Fruit fly (Drosophila melanogaster) whole organism, embryonic: ENCODE results near the gene Pcyt1.

Source experiments
- CG11695 ChIP-seq: fragments of 200-800 bp; sonication (Bioruptor generic); IDR thresholded peaks from 3 replicates; pipeline ENCODE4 v1.3.6; 2022; ENCODE audit warnings: missing biosample characterization, missing genetic modification characterization
- CG12104 ChIP-seq: fragments of 200-800 bp; sonication (Bioruptor generic); optimal IDR thresholded peaks from 3 replicates; lab custom pipeline; 2016; ENCODE audit warnings: missing biosample characterization, missing genetic modification characterization
- CG12219 ChIP-seq: fragments of 200-800 bp; sonication (Bioruptor generic); optimal IDR thresholded peaks from 3 replicates; lab custom pipeline; 2018; ENCODE audit warnings: missing biosample characterization, mild to moderate bottlenecking, missing genetic modification characterization
- CG13287 ChIP-seq: fragments of 200-800 bp; sonication (Bioruptor generic); IDR thresholded peaks from 2 replicates; pipeline ENCODE4 v1.3.6; 2022; ENCODE audit warnings: missing biosample characterization, missing genetic modification characterization; ENCODE audit not compliant: partially characterized antibody
- CG14050 ChIP-seq: fragments of 200-800 bp; sonication (Bioruptor generic); IDR thresholded peaks from 3 replicates; pipeline ENCODE4 v1.3.6; 2022; ENCODE audit warnings: missing biosample characterization, missing genetic modification characterization
- CG15696 ChIP-seq: fragments of 200-800 bp; sonication (Bioruptor generic); optimal IDR thresholded peaks from 2 replicates; lab custom pipeline; 2019; ENCODE audit warnings: missing biosample characterization, mild to moderate bottlenecking, missing genetic modification characterization, moderate library complexity
- CG16779 ChIP-seq: fragments of 200-800 bp; sonication (Bioruptor generic); IDR thresholded peaks from 2 replicates; pipeline ENCODE4 v1.3.6; 2022; ENCODE audit warnings: missing biosample characterization, missing genetic modification characterization
- CG16813 ChIP-seq: fragments of 200-800 bp; sonication (Bioruptor generic); IDR thresholded peaks from 3 replicates; pipeline ENCODE4 v1.3.6; 2022; ENCODE audit warnings: missing biosample characterization, missing genetic modification characterization; ENCODE audit not compliant: partially characterized antibody
- CG17612 ChIP-seq: fragments of 200-800 bp; sonication (Bioruptor generic); IDR thresholded peaks from 2 replicates; pipeline ENCODE4 v1.3.6; 2022; ENCODE audit warnings: missing biosample characterization, missing genetic modification characterization
- CG2712 ChIP-seq: fragments of 200-800 bp; optimal IDR thresholded peaks from 3 replicates; lab custom pipeline; 2019; ENCODE audit warnings: missing biosample characterization, mild to moderate bottlenecking, missing genetic modification characterization, moderate library complexity
- CG2875 ChIP-seq: fragments of 200-800 bp; sonication (Bioruptor generic); optimal IDR thresholded peaks from 2 replicates; lab custom pipeline; 2017; ENCODE audit warnings: missing biosample characterization, mild to moderate bottlenecking, missing genetic modification characterization, missing genetic modification reagents
- CG30403 ChIP-seq: fragments of 200-800 bp; sonication (Bioruptor generic); optimal IDR thresholded peaks from 3 replicates; lab custom pipeline; 2016; ENCODE audit warnings: missing biosample characterization, missing genetic modification characterization
- CG31441 ChIP-seq: fragments of 200-800 bp; sonication (Bioruptor generic); IDR thresholded peaks from 2 replicates; pipeline ENCODE4 v1.3.6; 2022; ENCODE audit warnings: missing biosample characterization, missing genetic modification characterization
- CG3281 ChIP-seq: fragments of 200-800 bp; sonication (Bioruptor generic); optimal IDR thresholded peaks from 3 replicates; lab custom pipeline; 2017; ENCODE audit warnings: missing biosample characterization, mild to moderate bottlenecking, missing genetic modification characterization
- CG33213 ChIP-seq: fragments of 200-800 bp; sonication (Bioruptor generic); optimal IDR thresholded peaks from 3 replicates; lab custom pipeline; 2016; ENCODE audit warnings: missing biosample characterization, missing genetic modification characterization
- CG4617 ChIP-seq: fragments of 200-800 bp; sonication (Bioruptor generic); optimal IDR thresholded peaks from 3 replicates; lab custom pipeline; 2016; ENCODE audit warnings: missing biosample characterization, missing genetic modification characterization, borderline replicate concordance
- CG4707 ChIP-seq: fragments of 200-800 bp; sonication (Bioruptor generic); optimal IDR thresholded peaks from 2 replicates; lab custom pipeline; 2018; ENCODE audit warnings: missing biosample characterization, mild to moderate bottlenecking, missing genetic modification characterization, moderate library complexity
- CG6254 ChIP-seq: fragments of 200-800 bp; sonication (Bioruptor generic); optimal IDR thresholded peaks from 3 replicates; lab custom pipeline; 2017; ENCODE audit warnings: mild to moderate bottlenecking, missing biosample characterization, missing genetic modification reagents, missing genetic modification characterization
- CG6854 ChIP-seq: fragments of 200-800 bp; sonication (Bioruptor generic); optimal IDR thresholded peaks from 3 replicates; lab custom pipeline; 2017; ENCODE audit warnings: missing biosample characterization, mild to moderate bottlenecking, missing genetic modification characterization
- CG7786 ChIP-seq: fragments of 200-800 bp; sonication (Bioruptor generic); optimal IDR thresholded peaks from 2 replicates; lab custom pipeline; 2016; ENCODE audit warnings: missing biosample characterization, missing genetic modification characterization
- Fer3 ChIP-seq: fragments of 200-800 bp; sonication (Bioruptor generic); optimal IDR thresholded peaks from 2 replicates; lab custom pipeline; 2018; ENCODE audit warnings: missing biosample characterization, mild to moderate bottlenecking, missing genetic modification characterization, moderate library complexity
- NC2β ChIP-seq: fragments of 200-800 bp; sonication (Bioruptor generic); optimal IDR thresholded peaks from 2 replicates; lab custom pipeline; 2016; ENCODE audit warnings: missing biosample characterization, missing genetic modification characterization
- PHDP ChIP-seq: fragments of 200-800 bp; sonication (Bioruptor generic); optimal IDR thresholded peaks from 3 replicates; lab custom pipeline; 2018; ENCODE audit warnings: missing biosample characterization, mild to moderate bottlenecking, missing genetic modification characterization, moderate library complexity
- Scr ChIP-seq: fragments of 200-800 bp; sonication (Bioruptor generic); IDR thresholded peaks from 2 replicates; pipeline ENCODE4 v1.3.6; 2022; ENCODE audit warnings: missing biosample characterization, missing genetic modification characterization; ENCODE audit not compliant: partially characterized antibody
- Taf1 ChIP-seq: fragments of 200-800 bp; sonication (Bioruptor generic); IDR thresholded peaks from 2 replicates; pipeline ENCODE4 v1.3.6; 2022; ENCODE audit warnings: missing biosample characterization, missing genetic modification characterization
- Trl ChIP-seq, 3 experiments: fragments of >200 bp in 2 of 3; fragments of 200-800 bp in 1 of 3; sonication (Bioruptor generic) in 1 of 3; optimal IDR thresholded peaks; 2 replicates in 1 of 3; 3 replicates in 2 of 3; lab custom pipeline; 2016 to 2017; ENCODE audit warnings: missing biosample characterization in 1 of 3, missing genetic modification characterization in 1 of 3
- al ChIP-seq: fragments of 200-800 bp; sonication (Bioruptor generic); IDR thresholded peaks from 2 replicates; pipeline ENCODE4 v1.3.6; 2022; ENCODE audit warnings: missing biosample characterization, missing genetic modification characterization
- ase ChIP-seq: fragments of 200-800 bp; sonication (Bioruptor generic); IDR thresholded peaks from 3 replicates; pipeline ENCODE4 v1.3.6; 2022; ENCODE audit warnings: missing biosample characterization, missing genetic modification characterization
- ato ChIP-seq: fragments of 200-800 bp; sonication (Bioruptor generic); IDR thresholded peaks from 2 replicates; pipeline ENCODE4 v1.3.6; 2022; ENCODE audit warnings: missing biosample characterization, missing genetic modification characterization; ENCODE audit not compliant: partially characterized antibody
- cg ChIP-seq: fragments of 200-800 bp; sonication (Bioruptor generic); optimal IDR thresholded peaks from 3 replicates; lab custom pipeline; 2019; ENCODE audit warnings: missing biosample characterization, mild to moderate bottlenecking, missing genetic modification characterization, moderate library complexity
- dati ChIP-seq: fragments of 200-800 bp; sonication (Bioruptor generic); IDR thresholded peaks from 2 replicates; pipeline ENCODE4 v1.3.6; 2022; ENCODE audit warnings: missing biosample characterization, missing genetic modification characterization
- dimm ChIP-seq: fragments of 200-800 bp; sonication (Bioruptor generic); IDR thresholded peaks from 2 replicates; pipeline ENCODE4 v1.3.6; 2022; ENCODE audit warnings: missing biosample characterization, missing genetic modification characterization
- eyg ChIP-seq: fragments of 200-800 bp; sonication (Bioruptor generic); optimal IDR thresholded peaks from 3 replicates; lab custom pipeline; 2016; ENCODE audit warnings: missing biosample characterization, missing genetic modification characterization
- fd96Cb ChIP-seq: fragments of 200-800 bp; sonication (Bioruptor generic); optimal IDR thresholded peaks from 2 replicates; lab custom pipeline; 2018; ENCODE audit warnings: missing biosample characterization, mild to moderate bottlenecking, missing genetic modification characterization, moderate library complexity
- fru ChIP-seq: fragments of >200 bp; optimal IDR thresholded peaks from 2 replicates; lab custom pipeline; 2017
- ken ChIP-seq: fragments of 200-800 bp; sonication (Bioruptor generic); IDR thresholded peaks from 3 replicates; pipeline ENCODE4 v1.3.6; 2022; ENCODE audit warnings: missing biosample characterization, missing genetic modification characterization
- klu ChIP-seq: fragments of 200-800 bp; sonication (Bioruptor generic); IDR thresholded peaks from 2 replicates; pipeline ENCODE4 v1.3.6; 2022; ENCODE audit warnings: missing biosample characterization, missing genetic modification characterization
- nau ChIP-seq: fragments of 200-800 bp; sonication (Bioruptor generic); optimal IDR thresholded peaks from 3 replicates; lab custom pipeline; 2017; ENCODE audit warnings: missing biosample characterization, mild to moderate bottlenecking, missing genetic modification characterization, missing genetic modification reagents
- odd ChIP-seq: fragments of 200-800 bp; sonication (Bioruptor generic); optimal IDR thresholded peaks from 2 replicates; lab custom pipeline; 2017; ENCODE audit warnings: missing biosample characterization, mild to moderate bottlenecking, missing genetic modification characterization
- ranshi ChIP-seq: fragments of 200-800 bp; sonication (Bioruptor generic); IDR thresholded peaks from 2 replicates; pipeline ENCODE4 v1.3.6; 2022; ENCODE audit warnings: missing biosample characterization, missing genetic modification characterization
- salm ChIP-seq: fragments of 200-800 bp; sonication (Bioruptor generic); optimal IDR thresholded peaks from 2 replicates; lab custom pipeline; 2018; ENCODE audit warnings: missing biosample characterization, mild to moderate bottlenecking, missing genetic modification characterization
- scrt ChIP-seq: fragments of 200-800 bp; sonication (Bioruptor generic); optimal IDR thresholded peaks from 2 replicates; lab custom pipeline; 2018; ENCODE audit warnings: missing biosample characterization, mild to moderate bottlenecking, missing genetic modification characterization, moderate library complexity
- sens ChIP-seq: fragments of 200-800 bp; sonication (Bioruptor generic); peaks from one replicate; lab custom pipeline; 2016; ENCODE audit warnings: missing biosample characterization, missing genetic modification characterization
- seq ChIP-seq: fragments of 200-800 bp; sonication (Bioruptor generic); IDR thresholded peaks from 2 replicates; pipeline ENCODE4 v1.3.6; 2022; ENCODE audit warnings: missing biosample characterization, missing genetic modification characterization
- sisA ChIP-seq: fragments of 200-800 bp; sonication (Bioruptor generic); IDR thresholded peaks from 2 replicates; pipeline ENCODE4 v1.3.6; 2022; ENCODE audit warnings: missing biosample characterization, missing genetic modification characterization
- slbo ChIP-seq: fragments of 200-800 bp; sonication (Bioruptor generic); IDR thresholded peaks from 2 replicates; pipeline ENCODE4 v1.3.6; 2022; ENCODE audit warnings: missing biosample characterization, missing genetic modification characterization
- tap ChIP-seq: fragments of 200-800 bp; optimal IDR thresholded peaks from 3 replicates; lab custom pipeline; 2019; ENCODE audit warnings: missing biosample characterization, mild to moderate bottlenecking, missing genetic modification characterization, moderate library complexity
- trem ChIP-seq: fragments of 200-800 bp; optimal IDR thresholded peaks from 3 replicates; lab custom pipeline; 2019; ENCODE audit warnings: missing biosample characterization, mild to moderate bottlenecking, missing genetic modification characterization, moderate library complexity

The Pcyt1 gene

DNA sequence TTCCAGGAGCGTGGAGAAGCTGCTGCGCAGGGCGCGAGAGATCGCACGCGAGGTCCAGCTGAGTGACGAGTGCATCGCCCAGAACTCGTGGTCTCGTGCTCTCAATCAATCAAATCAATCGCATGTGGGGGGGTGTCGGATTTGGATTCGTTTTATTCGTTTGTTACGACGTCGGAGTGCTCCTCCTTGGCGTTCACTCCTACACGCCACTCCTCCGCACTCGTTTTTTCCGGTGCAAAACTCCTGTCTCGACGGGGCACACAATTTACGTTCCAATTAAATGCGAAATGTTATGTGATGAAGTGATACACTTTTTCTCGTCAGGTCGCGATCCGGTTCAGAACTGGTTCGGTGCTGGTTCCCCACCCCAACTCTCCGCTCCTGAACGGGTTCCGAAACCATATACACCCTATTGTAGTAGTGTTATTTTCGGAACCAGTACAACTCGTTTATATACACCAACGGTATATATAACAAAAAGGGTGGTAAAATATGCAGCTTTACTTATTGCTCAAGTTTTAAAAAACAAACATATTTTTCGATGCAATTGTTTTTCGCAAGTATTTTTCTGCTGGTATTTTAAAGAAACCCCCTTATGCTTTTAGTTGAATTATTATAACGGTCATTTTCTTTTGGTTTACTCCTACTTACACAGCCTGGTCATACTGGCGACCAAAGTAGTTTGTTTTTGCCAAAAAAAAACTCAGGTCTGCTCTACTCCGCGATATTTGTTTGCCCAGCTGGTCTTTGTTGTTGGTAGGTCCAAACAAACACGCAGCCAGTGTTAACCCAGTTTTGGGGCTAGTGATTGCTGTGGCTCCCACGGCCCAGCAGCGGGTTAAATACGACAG is 9.2 kb upstream of the Pcyt1 start, which contains the start of the genes CG12091 and pns (continued):
- peak; percentile 83 for TF ChIP-seq slbo (GFP tag; lab: Robert Waterston, UW)
- TF ChIP-seq CG4707 (GFP tag; lab: Kevin White, UChicago) = peak; percentile 38
- TF ChIP-seq PHDP = peak; percentile 70
- TF ChIP-seq CG11695 (GFP tag; lab: Robert Waterston, UW) = peak; percentile 65; the same call in 2 of the 3 replicates
- peak; percentile 31 for TF ChIP-seq CG12104 (GFP tag; lab: Kevin White, UChicago)
- TF ChIP-seq Taf1 (GFP tag; lab: Robert Waterston, UW) = 0 out of 2 replicates have a peak, but pooled peaks have one; percentile 30
- TF ChIP-seq trem (tag; lab: Kevin White, UChicago) = peak; percentile 87
- no peak for TF ChIP-seq CG16779 (GFP tag; lab: Robert Waterston, UW)
- peak; percentile 49 for TF ChIP-seq eyg (GFP tag; lab: Kevin White, UChicago)
- no peak; the same call in none of the 2 replicates for TF ChIP-seq CG13287 (GFP tag; lab: Robert Waterston, UW)
- TF ChIP-seq dati (GFP tag; lab: Robert Waterston, UW) = peak; percentile 22; the same call in 1 of the 2 replicates
- peak; percentile 100 for TF ChIP-seq CG6254 (GFP tag; lab: Kevin White, UChicago)
- peak; percentile 57 for TF ChIP-seq Scr
- TF ChIP-seq CG15696 (tag; lab: Kevin White, UChicago) = peak; percentile 73
- peak; percentile 97 for TF ChIP-seq sens (GFP tag; lab: Kevin White, UChicago)
- TF ChIP-seq Fer3 (tag; lab: Kevin White, UChicago) = peak; percentile 56
- TF ChIP-seq CG14050 (GFP tag; lab: Robert Waterston, UW) = peak; percentile 66
- TF ChIP-seq ato (GFP tag; lab: Robert Waterston, UW) = no peak
- TF ChIP-seq ranshi (GFP tag; lab: Robert Waterston, UW) = peak; percentile 38; the same call in 1 of the 2 replicates
- peak; percentile 56 for TF ChIP-seq scrt (GFP tag; lab: Kevin White, UChicago)
- TF ChIP-seq CG33213 (GFP tag; lab: Kevin White, UChicago) = peak; percentile 69
- TF ChIP-seq CG16813 (GFP tag; lab: Robert Waterston, UW) = 0 out of 3 replicates have a peak, but pooled peaks have one; percentile 6
- peak; percentile 27 for TF ChIP-seq salm
- TF ChIP-seq CG31441 (GFP tag; lab: Robert Waterston, UW) = peak; percentile 80
- peak; percentile 56 for TF ChIP-seq fd96Cb
- TF ChIP-seq dimm (GFP tag; lab: Robert Waterston, UW) = no peak
- TF ChIP-seq nau = no peak
- TF ChIP-seq CG3281 = peak; percentile 66
- TF ChIP-seq sisA (GFP tag; lab: Robert Waterston, UW) = no peak; the same call in 1 of the 2 replicates
- peak; percentile 81 for TF ChIP-seq CG2712 (tag; lab: Kevin White, UChicago)
- TF ChIP-seq fru = no peak
- TF ChIP-seq odd (GFP tag; lab: Kevin White, UChicago) = peak; percentile 62
- peak; percentile 17 for TF ChIP-seq CG6854
- peak; percentile 81 for TF ChIP-seq CG30403 (GFP tag; lab: Kevin White, UChicago)
- peak; percentile 57 for TF ChIP-seq CG7786
- peak; percentile 46; the same call in 1 of the 2 replicates for TF ChIP-seq seq (GFP tag; lab: Robert Waterston, UW)
- no peak for TF ChIP-seq cg (GFP tag; lab: Kevin White, UChicago)
- no peak for TF ChIP-seq ase
- 0 out of 3 replicates have a peak, but pooled peaks have one; percentile 31 for TF ChIP-seq ken (GFP tag; lab: Robert Waterston, UW)
- peak; percentile 28 for TF ChIP-seq tap (tag; lab: Kevin White, UChicago)
- peak; percentile 27 for TF ChIP-seq CG4617 (GFP tag; lab: Kevin White, UChicago)
- TF ChIP-seq CG12219 (GFP tag; lab: Kevin White, UChicago) = peak; percentile 20
- TF ChIP-seq al = peak; percentile 42; the same call in 1 of the 2 replicates
- peak; percentile 53; the same call in 1 of the 2 replicates for TF ChIP-seq klu (GFP tag; lab: Robert Waterston, UW)
- no peak for TF ChIP-seq CG17612 (GFP tag; lab: Robert Waterston, UW)
- peak; percentile 44 for TF ChIP-seq CG2875
- TF ChIP-seq Trl (optimal IDR thresholded peaks at IDR 0.05; lab: Kevin White, UChicago) = no peak
- TF ChIP-seq Trl (GFP tag; optimal IDR thresholded peaks at IDR 0.05; lab: Kevin White, UChicago) = peak; percentile 51
- TF ChIP-seq NC2β (GFP tag; lab: Kevin White, UChicago) = peak; percentile 56
